Worm (Caenorhabditis elegans) whole organism, L3 larva: ENCODE measurements around the gene T14G8.4.

Source experiments
- ZK546.5 ChIP-seq: sonication (generic microtip); optimal IDR thresholded peaks from 2 replicates; lab custom pipeline; 2017; ENCODE audit warnings: missing biosample characterization, missing genetic modification characterization
- ama-1 ChIP-seq: fragments of 150-350 bp; optimal IDR thresholded peaks from 2 replicates; lab custom pipeline; 2018
- ceh-16 ChIP-seq: sonication (generic microtip); optimal IDR thresholded peaks from 2 replicates; lab custom pipeline; 2017; ENCODE audit warnings: missing biosample characterization, missing genetic modification characterization
- ceh-82 ChIP-seq: fragments of 150-350 bp; optimal IDR thresholded peaks from 2 replicates; lab custom pipeline; 2014; ENCODE audit warnings: missing biosample characterization, missing genetic modification characterization
- ceh-9 ChIP-seq: sonication (generic microtip); optimal IDR thresholded peaks from 2 replicates; lab custom pipeline; 2018; ENCODE audit warnings: missing biosample characterization, missing genetic modification characterization
- egl-27 ChIP-seq: sonication (generic microtip); optimal IDR thresholded peaks from 4 replicates; lab custom pipeline; 2017; ENCODE audit warnings: missing biosample characterization, missing genetic modification reagents, missing genetic modification characterization
- elt-2 ChIP-seq: sonication (generic microtip); optimal IDR thresholded peaks from 2 replicates; lab custom pipeline; 2016; ENCODE audit warnings: missing genetic modification reagents, mild to moderate bottlenecking, missing genetic modification characterization, missing compliant biosample characterization
- elt-3 ChIP-seq, 3 experiments: fragments of 150-350 bp in 1 of 3; sonication (generic microtip) in 2 of 3; optimal IDR thresholded peaks; 2 replicates in 2 of 3; 4 replicates in 1 of 3; lab custom pipeline; 2014 to 2017; ENCODE audit warnings: missing biosample characterization in 3 of 3, missing genetic modification characterization in 3 of 3
- eor-1 ChIP-seq, 2 experiments: fragments of 150-350 bp; optimal IDR thresholded peaks; 2 replicates each; lab custom pipeline; 2014 to 2018; ENCODE audit warnings: missing biosample characterization in 2 of 2, missing genetic modification characterization in 2 of 2
- fkh-2 ChIP-seq: fragments of 150-350 bp; optimal IDR thresholded peaks from 2 replicates; lab custom pipeline; 2014; ENCODE audit warnings: missing biosample characterization, missing genetic modification reagents, missing genetic modification characterization
- fos-1 ChIP-seq: fragments of 150-350 bp; optimal IDR thresholded peaks from 2 replicates; lab custom pipeline; 2014; ENCODE audit warnings: missing biosample characterization, missing genetic modification characterization
- nhr-25 ChIP-seq: sonication (generic microtip); optimal IDR thresholded peaks from 2 replicates; lab custom pipeline; 2017; ENCODE audit warnings: missing biosample characterization, missing genetic modification characterization
- nhr-28 ChIP-seq: fragments of 150-350 bp; optimal IDR thresholded peaks from 2 replicates; lab custom pipeline; 2014; ENCODE audit warnings: missing biosample characterization, missing genetic modification characterization
- nhr-67 ChIP-seq: fragments of 150-350 bp; optimal IDR thresholded peaks from 2 replicates; lab custom pipeline; 2014; ENCODE audit warnings: missing biosample characterization, missing genetic modification characterization
- sea-2 ChIP-seq: fragments of 150-350 bp; sonication (generic microtip); optimal IDR thresholded peaks from 4 replicates; lab custom pipeline; 2014; ENCODE audit warnings: missing biosample characterization, missing genetic modification reagents, missing genetic modification characterization
- snpc-4 ChIP-seq: fragments of 150-350 bp; optimal IDR thresholded peaks from 2 replicates; lab custom pipeline; 2014; ENCODE audit warnings: missing biosample characterization, missing genetic modification characterization
- unc-62 ChIP-seq: fragments of 150-350 bp; sonication (generic microtip); optimal IDR thresholded peaks from 4 replicates; lab custom pipeline; 2014; ENCODE audit warnings: missing biosample characterization, missing genetic modification reagents, missing genetic modification characterization
- zag-1 ChIP-seq: fragments of 150-350 bp; optimal IDR thresholded peaks from 2 replicates; lab custom pipeline; 2014; ENCODE audit warnings: missing biosample characterization, missing genetic modification characterization
- ztf-11 ChIP-seq: fragments of 150-350 bp; optimal IDR thresholded peaks from 2 replicates; lab custom pipeline; 2014; ENCODE audit warnings: missing biosample characterization, missing genetic modification characterization
- ztf-4 ChIP-seq: fragments of 150-350 bp; optimal IDR thresholded peaks from 2 replicates; lab custom pipeline; 2014; ENCODE audit warnings: missing biosample characterization, missing genetic modification characterization

Gene T14G8.4

ce11 chrX:12815367-12815766 is 48.3 kb downstream of the T14G8.4 start:
- TF ChIP-seq ztf-4 (no peak), fos-1 (tag; lab: Kevin White, UChicago) (no peak), sea-2 (GFP tag; lab: Kevin White, UChicago) (no peak), ZK546.5 (tag; lab: Kevin White, UChicago) (no peak), egl-27 (tag; lab: Kevin White, UChicago) (no peak), fkh-2 (tag; lab: Kevin White, UChicago) (no peak), zag-1 (tag; lab: Kevin White, UChicago) (no peak), ztf-11 (tag; lab: Kevin White, UChicago) (no peak), ceh-9 (no peak), nhr-28 (tag; lab: Kevin White, UChicago) (no peak), eor-1 (tag; optimal IDR thresholded peaks at IDR 0.05; lab: Kevin White, UChicago) (no peak), ama-1 (lab: Kevin White, UChicago) (no peak), elt-3 (tag; optimal IDR thresholded peaks at IDR 0.05; lab: Kevin White, UChicago) (no peak), ceh-82 (tag; lab: Kevin White, UChicago) (no peak), ceh-16 (tag; lab: Kevin White, UChicago) (no peak), nhr-67 (tag; lab: Kevin White, UChicago) (no peak)
- TF ChIP-seq, all 47 proteins: peak for 0

ce11 chrX:12813539-12813938 is 50.2 kb downstream of the T14G8.4 start, which contains the start of gene gei-3:
Gene gei-3 (minus strand): TSS chrX:12813639.
- TF ChIP-seq nhr-28 (tag; lab: Kevin White, UChicago) = no peak
- TF ChIP-seq nhr-25 (tag; lab: Kevin White, UChicago) = no peak
- no peak for TF ChIP-seq snpc-4 (tag; lab: Kevin White, UChicago)
- TF ChIP-seq elt-2 (tag; lab: Kevin White, UChicago) = no peak
- TF ChIP-seq unc-62 (GFP tag; lab: Kevin White, UChicago) = no peak
